Worm (Caenorhabditis elegans) whole organism, late embryonic: ENCODE measurements around the gene T11F8.4.

Experiments
- ama-1 ChIP-seq: fragments of 150-350 bp; optimal IDR thresholded peaks from 2 replicates; lab custom pipeline; 2014
- ceh-34 ChIP-seq: sonication (generic microtip); optimal IDR thresholded peaks from 2 replicates; lab custom pipeline; 2016; ENCODE audit warnings: mild to moderate bottlenecking, missing genetic modification characterization, missing compliant biosample characterization
- ceh-9 ChIP-seq: sonication (generic microtip); optimal IDR thresholded peaks from 2 replicates; lab custom pipeline; 2016; ENCODE audit warnings: mild to moderate bottlenecking, missing genetic modification characterization, inconsistent platforms, missing compliant biosample characterization
- che-1 ChIP-seq: sonication (generic microtip); optimal IDR thresholded peaks from 2 replicates; lab custom pipeline; 2016; ENCODE audit warnings: mild to moderate bottlenecking, missing genetic modification characterization, missing compliant biosample characterization
- dve-1 ChIP-seq: sonication (generic microtip); optimal IDR thresholded peaks from 2 replicates; lab custom pipeline; 2017; ENCODE audit warnings: antibody characterized with exemption, mild to moderate bottlenecking, missing genetic modification characterization, missing compliant biosample characterization
- lin-11 ChIP-seq: fragments of 200-800 bp; sonication (Bioruptor generic); optimal IDR thresholded peaks from 2 replicates; lab custom pipeline; 2018; ENCODE audit warnings: mild to moderate bottlenecking, missing genetic modification characterization, missing compliant biosample characterization
- nfya-1 ChIP-seq: sonication (generic microtip); optimal IDR thresholded peaks from 2 replicates; lab custom pipeline; 2017; ENCODE audit warnings: missing genetic modification characterization, mild to moderate bottlenecking, missing compliant biosample characterization, antibody characterized with exemption, moderate library complexity
- pag-3 ChIP-seq: sonication (generic microtip); optimal IDR thresholded peaks from 2 replicates; lab custom pipeline; 2016; ENCODE audit warnings: missing compliant biosample characterization, missing genetic modification characterization, borderline replicate concordance
- pax-1 ChIP-seq: fragments of 150-350 bp; optimal IDR thresholded peaks from 2 replicates; lab custom pipeline; 2014; ENCODE audit warnings: missing biosample characterization, missing genetic modification characterization
- sox-2 ChIP-seq: fragments of 200-800 bp; sonication (Bioruptor generic); IDR thresholded peaks from 2 replicates; pipeline ENCODE4 v1.3.6; 2022; ENCODE audit warnings: missing genetic modification reagents, missing genetic modification characterization, missing compliant biosample characterization
- sox-4 ChIP-seq: sonication (generic microtip); optimal IDR thresholded peaks from 2 replicates; lab custom pipeline; 2017; ENCODE audit warnings: mild to moderate bottlenecking, missing genetic modification characterization, inconsistent platforms, missing compliant biosample characterization
- tbx-2 ChIP-seq: sonication (generic microtip); optimal IDR thresholded peaks from 2 replicates; lab custom pipeline; 2016; ENCODE audit warnings: missing genetic modification characterization, missing compliant biosample characterization

ce11 chrIV:5438705-5439104, 37.7 kb downstream of the T11F8.4 start, which contains the start of gene mgl-3:
- TF ChIP-seq ama-1 (lab: Kevin White, UChicago) (no peak), nfya-1 (no peak), pag-3 (tag; lab: Kevin White, UChicago) (no peak), che-1 (tag; lab: Kevin White, UChicago) (no peak), ceh-9 (tag; lab: Kevin White, UChicago) (no peak), sox-4 (tag; lab: Kevin White, UChicago) (no peak), sox-2 (GFP tag; lab: Robert Waterston, UW) (no peak), dve-1 (tag; lab: Kevin White, UChicago) (no peak), ceh-34 (tag; lab: Kevin White, UChicago) (no peak), lin-11 (tag; lab: Kevin White, UChicago) (no peak), pax-1 (no peak), tbx-2 (tag; lab: Kevin White, UChicago) (no peak)
